Worm (Caenorhabditis elegans): ENCODE data around the gene clc-1.
A peak's percentile ranks its signal among the peaks of the same experiment; 100 is the strongest.

Gene clc-1

ce11 chrX:11078150-11078549, 30.9 kb downstream of the clc-1 start, which contains the start of gene W04G3.10:
Gene W04G3.10, minus strand, starts transcription at chrX:11078250.
- TF ChIP-seq Y116A8C.19 (tag; optimal IDR thresholded peaks at IDR 0.05; ENCODE audit: borderline replicate concordance): no peak
- TF ChIP-seq mdl-1 (tag; optimal IDR thresholded peaks at IDR 0.05): no peak
- TF ChIP-seq nhr-11 (tag; optimal IDR thresholded peaks at IDR 0.05): no peak
- no peak for TF ChIP-seq ceh-90 (tag; optimal IDR thresholded peaks at IDR 0.05)
- TF ChIP-seq aly-2 (tag; optimal IDR thresholded peaks at IDR 0.05): no peak
- TF ChIP-seq fos-1 (tag; optimal IDR thresholded peaks at IDR 0.05): no peak
- TF ChIP-seq blmp-1 (tag; optimal IDR thresholded peaks at IDR 0.05): no peak
- no peak for TF ChIP-seq nhr-19 (GFP tag; conservative IDR thresholded peaks at IDR 0.05)
- no peak for TF ChIP-seq mab-9 (GFP tag; IDR thresholded peaks at IDR 0.05)
- TF ChIP-seq C34B4.2 (tag; optimal IDR thresholded peaks at IDR 0.05): no peak
- TF ChIP-seq snpc-4 (tag; optimal IDR thresholded peaks at IDR 0.05): no peak
- no peak for TF ChIP-seq lin-13 (GFP tag; optimal IDR thresholded peaks at IDR 0.05)
- TF ChIP-seq nhr-77 (tag; optimal IDR thresholded peaks at IDR 0.05): no peak
- TF ChIP-seq nhr-71 (tag; optimal IDR thresholded peaks at IDR 0.05): no peak
- no peak for TF ChIP-seq alr-1 (tag; optimal IDR thresholded peaks at IDR 0.05; ENCODE audit: borderline replicate concordance)
- TF ChIP-seq pqm-1 (tag; optimal IDR thresholded peaks at IDR 0.05): no peak
- TF ChIP-seq C16A3.4 (tag; optimal IDR thresholded peaks at IDR 0.05): no peak
- no peak for TF ChIP-seq isw-1 (GFP tag; IDR thresholded peaks at IDR 0.05)
- TF ChIP-seq lin-35 (GFP tag; optimal IDR thresholded peaks at IDR 0.05): no peak

ce11 chrX:11079667-11080066, 32.4 kb downstream of the clc-1 start, which contains the start of gene W04G3.13:
Gene W04G3.13, minus strand, starts transcription at chrX:11079767.
- TF ChIP-seq mdl-1 (tag; optimal IDR thresholded peaks at IDR 0.05): no peak
- no peak for TF ChIP-seq unc-130 (tag; optimal IDR thresholded peaks at IDR 0.05)
- TF ChIP-seq nhr-20 (tag; optimal IDR thresholded peaks at IDR 0.05): no peak
- no peak for TF ChIP-seq skn-1 (tag; optimal IDR thresholded peaks at IDR 0.05)
- TF ChIP-seq nhr-28 (tag; optimal IDR thresholded peaks at IDR 0.05): no peak
- TF ChIP-seq F16B12.6 (tag; optimal IDR thresholded peaks at IDR 0.05): no peak
- TF ChIP-seq fkh-8 (tag; optimal IDR thresholded peaks at IDR 0.05): no peak
- TF ChIP-seq snpc-4 (tag; optimal IDR thresholded peaks at IDR 0.05): no peak
- TF ChIP-seq xbp-1 (tag; optimal IDR thresholded peaks at IDR 0.05): no peak
- TF ChIP-seq efl-3 (GFP tag; optimal IDR thresholded peaks at IDR 0.05): no peak
- TF ChIP-seq sox-4 (tag; optimal IDR thresholded peaks at IDR 0.05): no peak
- TF ChIP-seq zip-4 (GFP tag; optimal IDR thresholded peaks at IDR 0.05): no peak
- TF ChIP-seq C34B4.2 (tag; optimal IDR thresholded peaks at IDR 0.05): no peak
- no peak for TF ChIP-seq nhr-90 (tag; optimal IDR thresholded peaks at IDR 0.05; ENCODE audit: poor library complexity)

- TF ChIP-seq nhr-20 (tag; optimal IDR thresholded peaks at IDR 0.05): peak; percentile 2
- TF ChIP-seq elt-2 (tag; optimal IDR thresholded peaks at IDR 0.05): peak; percentile 55
- peak; percentile 22 for TF ChIP-seq rnt-1 (tag; optimal IDR thresholded peaks at IDR 0.05)
- no peak for TF ChIP-seq lsy-2 (tag; optimal IDR thresholded peaks at IDR 0.05)
- no peak for TF ChIP-seq lir-3 (tag; optimal IDR thresholded peaks at IDR 0.05; ENCODE audit: poor library complexity)
- TF ChIP-seq fkh-4 (tag; optimal IDR thresholded peaks at IDR 0.05; ENCODE audit: borderline replicate concordance): no peak
- no peak for TF ChIP-seq C34B4.2 (tag; optimal IDR thresholded peaks at IDR 0.05)
- TF ChIP-seq mef-2 (tag; optimal IDR thresholded peaks at IDR 0.05): no peak
- no peak for TF ChIP-seq snu-23 (GFP tag; optimal IDR thresholded peaks at IDR 0.05)
- TF ChIP-seq nhr-71 (tag; optimal IDR thresholded peaks at IDR 0.05): peak; percentile 35
- TF ChIP-seq grh-1 (GFP tag; IDR thresholded peaks at IDR 0.05): no peak
These were observed 33.0 kb downstream of the clc-1 start, which contains the start of gene sulp-7 for ce11 chrX:11080170-11080728. Gene sulp-7, plus strand, starts transcription at chrX:11080678.

All from whole organism, L1 larva.